Fruit fly (Drosophila melanogaster) S2 (cell line): ENCODE measurements around the gene stops.

Experiments
- CG8478 ChIP-seq: fragments of >200 bp; optimal IDR thresholded peaks from 2 replicates; lab custom pipeline; 2018
- CTCF ChIP-seq, 2 experiments: fragments of >200 bp; optimal IDR thresholded peaks; 2 replicates each; lab custom pipeline; 2018

Gene stops

DNA sequence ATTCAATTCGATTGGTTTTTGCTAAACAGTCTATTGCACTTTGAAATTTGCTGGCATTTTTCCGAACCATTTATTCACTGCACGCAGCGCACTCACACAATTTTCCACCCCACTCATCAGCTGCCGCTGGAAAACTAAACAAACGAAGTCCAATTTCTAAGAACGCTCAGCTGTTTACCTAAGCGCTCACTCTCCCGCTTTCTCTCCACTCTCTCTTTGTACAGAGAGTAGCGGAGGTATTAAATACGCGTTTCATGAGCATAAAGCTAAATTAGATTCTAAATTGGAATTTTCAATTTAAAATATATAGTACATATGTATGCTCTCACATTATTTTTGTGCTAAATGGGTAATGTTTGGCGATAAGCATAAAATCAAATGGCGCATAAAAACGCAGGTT lies at the start of gene stops:
Gene stops, minus strand, starts transcription at position 139 of the 400 bp plus-strand sequence.
- no peak for TF ChIP-seq CTCF (optimal IDR thresholded peaks at IDR 0.05; lab: Kevin White, UChicago)
- no peak for TF ChIP-seq CG8478 (lab: Kevin White, UChicago)

DNA sequence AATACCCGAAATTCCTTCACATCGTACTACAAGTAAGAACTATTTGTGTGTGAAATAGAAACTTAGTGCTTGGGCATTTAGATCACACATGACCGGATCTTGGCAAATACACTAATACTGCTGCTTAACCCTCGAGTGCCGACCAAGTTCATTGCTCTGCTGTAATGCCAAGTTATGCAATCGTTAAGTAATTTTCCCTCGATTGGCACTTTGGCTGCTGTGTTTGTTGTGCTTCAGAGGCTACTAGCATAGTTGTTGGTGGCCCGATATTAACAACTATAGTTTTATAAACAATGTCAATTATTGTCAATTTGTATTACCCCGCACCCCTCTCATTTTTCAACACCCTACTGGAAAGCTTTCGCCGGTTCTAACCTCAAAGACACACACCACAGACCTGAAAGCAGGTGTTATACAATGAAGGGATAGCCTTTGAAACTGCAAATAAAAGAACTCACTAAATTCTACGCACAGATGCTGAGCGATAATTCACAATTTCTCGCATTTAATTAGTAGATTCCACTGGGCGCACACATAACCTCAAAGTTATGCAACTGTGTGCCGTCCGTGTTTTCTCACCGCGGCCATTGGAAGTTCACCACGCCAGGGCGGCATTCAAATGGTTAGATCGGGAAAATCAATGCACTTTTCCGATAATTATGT lies 49.4 kb upstream of the stops start:
- TF ChIP-seq CTCF (optimal IDR thresholded peaks at IDR 0.05; lab: Kevin White, UChicago) (no peak), CG8478 (lab: Kevin White, UChicago) (no peak)

DNA sequence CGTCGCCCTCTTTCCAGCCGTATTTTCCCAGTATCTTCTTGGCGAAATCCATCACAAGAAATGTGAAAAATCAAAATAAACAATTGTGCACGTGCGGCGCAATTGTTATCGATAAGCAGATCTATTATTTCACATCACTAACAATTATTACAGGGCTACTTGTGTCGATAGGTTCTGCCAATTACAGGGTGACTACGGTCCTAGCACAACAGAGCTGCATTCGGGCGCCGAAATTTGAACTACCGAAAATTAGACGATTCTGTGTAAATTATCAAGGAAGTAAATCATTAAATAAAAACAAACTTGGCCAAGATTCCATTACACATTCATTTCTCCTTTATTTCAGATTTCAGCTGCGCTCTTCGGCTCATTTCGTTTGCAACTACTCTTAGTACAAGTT lies 46.9 kb upstream of the stops start, which contains the start of gene CG15561:
Gene CG15561, minus strand, starts transcription at position 113 of the 400 bp plus-strand sequence.
- no peak for TF ChIP-seq CTCF (optimal IDR thresholded peaks at IDR 0.05; lab: Kevin White, UChicago)
- TF ChIP-seq CG8478 (lab: Kevin White, UChicago): no peak

DNA sequence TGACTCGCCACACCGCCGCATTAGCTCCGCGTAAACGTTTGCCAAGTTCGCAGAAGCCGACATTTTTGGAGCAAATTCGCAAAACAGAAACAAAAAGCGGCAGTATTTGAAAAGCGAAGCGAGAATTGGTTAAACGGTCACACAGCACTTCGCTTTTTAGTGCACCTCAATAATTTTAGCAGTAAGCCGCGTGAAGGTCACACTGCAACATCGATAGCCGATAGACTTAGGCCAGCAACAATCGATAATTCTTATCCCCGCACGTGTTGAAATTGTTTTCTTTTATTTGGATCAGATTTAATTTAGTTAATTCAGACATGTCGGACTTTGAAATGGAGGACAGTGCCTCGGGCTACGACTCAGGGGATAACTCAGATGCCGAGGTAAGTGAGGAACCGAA lies 44.3 kb upstream of the stops start, which contains the start of the genes Zwilch and CG1542:
Gene Zwilch, minus strand, starts transcription at position 150 of the 400 bp plus-strand sequence.
Gene CG1542, plus strand, starts transcription at position 232 of the 400 bp plus-strand sequence.
- TF ChIP-seq CG8478 (lab: Kevin White, UChicago) (no peak), CTCF (optimal IDR thresholded peaks at IDR 0.05; lab: Kevin White, UChicago) (peak; percentile 29 to 34)

DNA sequence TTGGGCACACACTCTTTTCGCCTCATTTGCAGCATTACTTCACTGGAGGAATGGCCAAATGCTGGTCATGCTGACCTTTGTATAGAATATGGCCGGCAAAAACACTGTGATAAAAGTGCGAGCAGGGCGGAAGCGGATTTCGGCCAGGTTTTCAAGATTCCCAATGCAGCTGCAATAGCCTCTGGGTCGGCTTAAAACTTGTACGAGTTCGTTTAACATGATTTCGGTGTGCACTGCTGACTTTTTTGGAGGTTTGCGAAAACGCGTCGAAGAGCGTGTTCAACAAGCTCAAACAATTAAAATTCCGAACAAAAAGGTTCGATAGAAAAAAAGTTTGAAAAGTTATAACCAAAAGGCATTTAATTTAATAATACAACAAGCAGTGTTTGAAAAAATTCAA lies 41.7 kb upstream of the stops start, which contains the start of gene chp:
Gene chp, minus strand, starts transcription at position 101 of the 400 bp plus-strand sequence.
- TF ChIP-seq CG8478 (lab: Kevin White, UChicago) (no peak), CTCF (optimal IDR thresholded peaks at IDR 0.05; lab: Kevin White, UChicago) (no peak)

DNA sequence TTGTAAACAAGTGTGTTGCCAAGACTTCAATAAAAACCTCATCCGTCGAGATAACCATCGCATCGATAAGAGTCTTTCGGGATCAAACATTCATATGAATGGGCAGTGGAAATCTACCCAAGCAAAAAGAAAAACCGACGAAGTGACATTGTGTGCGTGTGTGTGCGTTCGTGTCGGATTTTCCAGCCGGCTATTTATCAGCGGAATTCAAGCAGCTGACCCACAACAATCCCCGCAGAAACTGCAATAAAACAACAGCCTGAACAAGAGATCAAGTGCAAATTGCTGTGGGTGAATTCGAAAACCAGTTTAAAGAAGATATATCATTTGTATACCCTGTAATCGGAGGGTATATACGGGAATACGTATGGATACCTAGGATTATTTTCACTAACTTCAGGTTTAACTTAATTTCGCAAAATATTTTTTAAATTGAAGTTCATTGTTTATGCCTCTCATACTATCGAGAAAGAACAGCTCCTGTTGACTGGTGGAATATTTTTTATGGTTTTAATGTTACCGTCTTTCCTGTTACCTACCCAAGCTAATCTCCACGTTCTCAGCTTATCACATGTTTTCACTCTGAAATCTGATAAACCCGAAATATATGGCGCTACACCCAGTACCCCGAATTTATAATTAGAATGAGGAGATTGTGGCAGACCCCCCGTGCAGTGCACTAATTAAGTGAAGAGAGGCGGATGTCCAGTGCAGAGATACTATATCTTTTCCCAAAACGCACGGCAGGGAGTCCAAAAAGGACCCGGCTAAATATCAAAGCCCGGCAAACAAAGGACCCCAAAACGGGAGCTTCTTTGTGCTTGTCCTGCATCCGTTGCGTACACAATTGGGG lies 28.5 kb upstream of the stops start:
- TF ChIP-seq CTCF (optimal IDR thresholded peaks at IDR 0.05; lab: Kevin White, UChicago) (no peak), CG8478 (lab: Kevin White, UChicago) (no peak)

DNA sequence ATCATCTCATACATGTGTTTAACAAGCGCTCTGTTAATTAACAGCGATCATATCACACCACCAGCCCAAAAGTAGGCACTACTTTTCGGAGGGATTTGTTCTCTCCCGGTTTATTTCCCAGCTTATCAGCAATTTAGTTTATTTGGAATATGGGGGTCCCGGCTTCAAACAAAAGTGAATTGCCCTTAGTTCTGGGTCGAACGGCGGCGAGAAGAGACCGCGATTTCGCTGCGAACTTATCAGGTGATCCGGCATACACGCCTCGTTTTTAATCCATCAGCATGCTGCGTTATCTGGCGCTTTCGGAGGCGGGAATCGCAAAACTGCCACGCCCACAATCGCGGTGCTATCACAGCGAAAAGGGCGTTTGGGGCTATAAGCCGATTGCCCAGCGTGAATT lies 27.8 kb upstream of the stops start, which contains the start of gene CG1544:
Gene CG1544, plus strand, starts transcription at position 186 of the 400 bp plus-strand sequence.
- no peak for TF ChIP-seq CG8478 (lab: Kevin White, UChicago)
- TF ChIP-seq CTCF (optimal IDR thresholded peaks at IDR 0.05; lab: Kevin White, UChicago): peak in 1 of 2 experiments; percentile 10

DNA sequence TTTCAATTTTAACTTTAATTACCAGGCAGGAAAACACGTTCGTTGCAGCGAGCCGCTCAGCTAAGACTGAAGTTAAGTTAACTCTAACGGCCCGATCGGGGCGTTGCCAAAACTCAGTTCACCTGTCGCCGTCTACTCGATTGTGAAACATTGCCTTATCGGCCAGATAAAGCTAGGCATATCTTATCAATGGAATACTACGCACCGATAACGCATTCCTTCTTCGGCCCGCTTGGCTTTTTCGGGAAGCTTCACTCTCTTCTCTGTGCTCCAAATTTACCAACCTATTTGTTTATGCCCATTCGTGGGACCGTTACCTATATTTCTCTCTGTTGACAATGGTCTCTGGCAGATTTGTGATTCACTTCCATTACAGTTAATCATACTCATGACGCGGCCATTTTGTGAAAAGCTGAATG lies 26.8 kb upstream of the stops start, which contains the start of gene mesh:
Gene mesh, minus strand, starts transcription at position 68 of the 419 bp plus-strand sequence.
- TF ChIP-seq CG8478 (lab: Kevin White, UChicago): no peak
- no peak for TF ChIP-seq CTCF (optimal IDR thresholded peaks at IDR 0.05; lab: Kevin White, UChicago)

DNA sequence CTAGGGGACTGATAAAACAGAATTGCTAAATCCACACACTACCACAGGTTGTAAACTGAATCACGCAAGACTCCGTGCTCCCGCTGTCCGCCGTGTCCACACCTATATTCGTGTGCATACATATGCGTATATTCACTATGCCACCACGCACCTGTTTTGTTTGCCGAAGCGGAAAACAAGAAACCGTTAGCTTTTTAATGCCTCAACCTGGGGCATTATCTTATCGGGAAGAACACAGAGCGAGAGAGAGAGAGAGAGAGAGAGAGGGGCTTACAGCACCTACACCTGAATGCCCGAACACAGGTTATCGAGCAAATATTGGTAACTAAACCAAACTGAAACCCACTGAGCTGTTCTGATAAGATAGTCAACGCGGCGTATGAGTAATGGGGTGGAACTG lies 25.7 kb upstream of the stops start:
- TF ChIP-seq CTCF (optimal IDR thresholded peaks at IDR 0.05; lab: Kevin White, UChicago) (no peak), CG8478 (lab: Kevin White, UChicago) (no peak)

DNA sequence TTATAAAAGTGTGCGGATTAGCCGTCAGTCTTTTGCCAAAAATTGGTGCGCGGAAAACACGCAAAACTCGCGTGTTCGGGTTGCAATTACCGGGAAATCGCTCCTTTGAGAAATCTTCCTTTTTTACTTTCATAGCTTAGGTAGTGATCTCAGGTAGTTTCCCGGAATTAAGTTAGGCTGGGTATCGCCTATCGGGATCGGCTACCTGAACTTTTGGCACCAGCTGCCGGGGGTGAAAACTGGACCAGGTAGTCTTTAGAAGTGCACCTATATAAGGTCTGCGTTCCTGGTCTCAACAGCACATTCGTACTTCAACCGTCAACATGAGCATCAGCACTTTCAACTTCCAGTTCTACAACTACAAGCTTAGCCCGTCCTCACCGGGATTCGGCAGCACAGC lies 24.2 kb upstream of the stops start, which contains the start of gene bnk:
Gene bnk, plus strand, starts transcription at position 301 of the 400 bp plus-strand sequence.
- TF ChIP-seq CTCF (optimal IDR thresholded peaks at IDR 0.05; lab: Kevin White, UChicago): no peak

DNA sequence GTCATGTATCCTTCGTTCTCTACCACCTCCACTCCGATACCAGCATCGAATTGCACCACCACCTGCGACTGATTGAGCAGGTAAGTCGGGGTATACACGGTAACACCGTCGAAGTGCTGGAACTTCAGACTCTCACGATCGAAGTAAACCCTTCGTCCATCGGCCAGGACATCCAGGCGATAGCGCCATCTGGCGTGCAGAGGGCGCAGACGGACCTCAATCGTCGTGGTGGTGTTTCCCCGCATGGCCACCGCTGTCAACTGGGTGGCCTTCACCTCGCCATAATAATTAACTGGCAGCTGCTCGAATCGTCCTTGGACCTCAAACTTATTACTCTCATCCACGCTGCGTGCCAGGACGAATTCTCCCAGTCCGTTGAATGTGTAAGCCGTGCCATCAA lies 12.9 kb upstream of the stops start:
- TF ChIP-seq CG8478 (lab: Kevin White, UChicago) (no peak), CTCF (optimal IDR thresholded peaks at IDR 0.05; lab: Kevin White, UChicago) (peak; percentile 54 to 77)

DNA sequence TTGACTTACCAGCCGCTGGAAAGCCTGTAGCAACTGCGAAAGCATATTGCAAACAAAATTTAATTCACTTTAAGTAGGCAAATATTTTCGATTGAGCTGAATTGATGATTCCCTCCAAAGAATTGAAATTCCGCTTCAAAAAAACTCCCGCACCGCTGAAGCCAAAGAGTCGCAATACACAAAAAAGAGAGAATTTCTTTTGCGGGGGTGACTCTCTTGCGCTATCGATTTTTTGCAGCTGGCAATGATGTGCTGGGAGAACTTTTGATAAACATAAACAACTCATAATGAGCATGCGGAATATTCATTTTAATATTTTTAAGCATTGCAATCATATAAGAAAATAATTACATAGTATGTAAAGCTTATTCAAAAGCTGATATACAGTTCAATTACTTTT lies 477 bp downstream of the stops start:
- no peak for TF ChIP-seq CTCF (optimal IDR thresholded peaks at IDR 0.05; lab: Kevin White, UChicago)
- TF ChIP-seq CG8478 (lab: Kevin White, UChicago): no peak

DNA sequence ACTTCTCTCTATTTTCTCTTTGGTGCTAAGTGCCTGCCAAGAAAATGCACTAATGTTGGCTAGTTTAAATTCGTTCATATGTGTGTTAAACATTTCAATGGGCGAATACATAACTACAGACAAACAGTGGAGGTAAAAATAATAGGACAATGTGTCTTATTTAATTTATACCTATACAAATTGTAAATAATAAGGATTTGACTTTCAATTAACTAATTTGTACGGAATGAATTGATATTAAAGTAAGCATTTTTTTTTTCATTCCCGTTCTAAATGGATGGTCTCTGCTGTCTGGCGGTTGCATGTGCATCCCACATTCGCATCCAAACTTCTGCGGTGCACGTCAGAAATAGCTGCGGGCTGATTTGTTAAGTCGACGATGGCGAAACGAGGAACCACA lies 22.0 kb downstream of the stops start:
- no peak for TF ChIP-seq CG8478 (lab: Kevin White, UChicago)
- no peak for TF ChIP-seq CTCF (optimal IDR thresholded peaks at IDR 0.05; lab: Kevin White, UChicago)

DNA sequence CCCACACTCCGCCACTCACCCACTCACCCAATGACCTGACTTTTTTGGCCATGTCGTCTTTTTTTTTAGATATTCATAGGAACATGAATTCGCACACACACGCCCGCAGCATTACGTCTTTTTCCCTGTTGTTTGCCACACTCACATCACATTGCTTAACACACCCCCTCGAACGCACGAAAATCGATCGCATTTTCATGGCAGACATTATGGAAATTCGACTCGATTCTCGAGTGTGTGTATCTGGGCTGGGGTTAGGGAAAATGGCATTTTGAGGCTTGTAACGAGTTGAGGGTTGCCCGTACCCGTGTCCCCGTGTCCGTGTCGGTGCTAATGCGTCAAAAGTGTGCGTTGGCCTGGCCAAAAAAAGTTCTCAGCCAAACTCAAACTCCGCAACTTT lies 27.2 kb downstream of the stops start:
- TF ChIP-seq CTCF (optimal IDR thresholded peaks at IDR 0.05; lab: Kevin White, UChicago): no peak
- TF ChIP-seq CG8478 (lab: Kevin White, UChicago): no peak

DNA sequence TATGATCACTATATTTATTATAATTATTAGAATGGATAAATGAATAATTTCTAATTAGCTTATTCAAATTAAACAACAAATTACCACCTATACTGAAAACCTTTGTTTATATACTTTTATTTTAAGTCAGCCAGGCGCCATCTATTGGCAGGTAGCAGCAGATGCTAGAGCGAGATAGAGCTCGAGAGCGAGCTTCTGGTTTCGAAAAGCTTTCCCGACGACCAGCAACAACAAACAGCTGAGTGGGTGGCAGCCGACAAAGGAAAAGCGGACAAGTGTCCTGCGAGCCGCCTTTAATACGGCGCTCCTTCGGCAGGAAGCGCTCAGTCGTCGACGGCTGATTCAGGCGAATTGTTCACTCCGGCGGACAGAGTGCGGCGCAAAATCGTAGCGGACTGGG lies 34.9 kb downstream of the stops start, which contains the start of gene Gycbeta100B:
Gene Gycbeta100B, plus strand, starts transcription at position 337 of the 400 bp plus-strand sequence.
- no peak for TF ChIP-seq CG8478 (lab: Kevin White, UChicago)
- TF ChIP-seq CTCF (optimal IDR thresholded peaks at IDR 0.05; lab: Kevin White, UChicago): peak; percentile 66 to 67
